Worm (Caenorhabditis elegans) whole organism, L4 larva: ENCODE measurements around the gene bckd-1A.

Experiments
- D1046.2 ChIP-seq: fragments of 200-800 bp; sonication (Bioruptor generic); IDR thresholded peaks from 2 replicates; pipeline ENCODE4 v1.3.6; 2022; ENCODE audit warnings: missing genetic modification characterization, missing compliant biosample characterization
- F10B5.3 ChIP-seq: sonication (generic microtip); optimal IDR thresholded peaks from 2 replicates; lab custom pipeline; 2016; ENCODE audit warnings: mild to moderate bottlenecking, missing genetic modification characterization, missing compliant biosample characterization
- F37D6.2 ChIP-seq: sonication (generic microtip); optimal IDR thresholded peaks from 2 replicates; lab custom pipeline; 2016; ENCODE audit warnings: mild to moderate bottlenecking, missing genetic modification characterization, missing compliant biosample characterization
- R02D3.7 ChIP-seq: fragments of 150-350 bp; sonication (generic microtip); optimal IDR thresholded peaks from 3 replicates; lab custom pipeline; 2014; ENCODE audit warnings: missing biosample characterization, missing genetic modification characterization
- T20F7.1 ChIP-seq: fragments of 200-800 bp; sonication (Bioruptor generic); optimal IDR thresholded peaks from 2 replicates; lab custom pipeline; 2018; ENCODE audit warnings: mild to moderate bottlenecking, missing genetic modification characterization, missing compliant biosample characterization
- T26A8.4 ChIP-seq: fragments of 200-800 bp; sonication (Bioruptor generic); IDR thresholded peaks from 2 replicates; pipeline ENCODE4 v1.3.6; 2022; ENCODE audit warnings: missing genetic modification characterization, missing compliant biosample characterization
- Y48G9A.11 ChIP-seq: fragments of 200-800 bp; sonication (Bioruptor generic); IDR thresholded peaks from 2 replicates; pipeline ENCODE4 v1.3.6; 2022; ENCODE audit warnings: missing genetic modification reagents, missing genetic modification characterization, missing compliant biosample characterization
- ZK546.5 ChIP-seq, 2 experiments: sonication (generic microtip); optimal IDR thresholded peaks; 2 replicates each; lab custom pipeline; 2017; ENCODE audit warnings: missing biosample characterization in 2 of 2, missing genetic modification characterization in 2 of 2
- aha-1 ChIP-seq: fragments of 150-350 bp; peaks from one replicate; lab custom pipeline; 2014; ENCODE audit warnings: missing biosample characterization, missing genetic modification characterization
- ama-1 ChIP-seq: fragments of 150-350 bp; optimal IDR thresholded peaks from 2 replicates; lab custom pipeline; 2014; ENCODE audit warnings: inconsistent platforms, mixed read lengths
- arid-1 ChIP-seq: fragments of 200-800 bp; sonication (Bioruptor generic); conservative IDR thresholded peaks from 2 replicates; pipeline ENCODE4 v1.3.6; 2022; ENCODE audit warnings: missing genetic modification reagents, missing genetic modification characterization, missing compliant biosample characterization
- ceh-44 ChIP-seq: fragments of 200-800 bp; sonication (Bioruptor generic); IDR thresholded peaks from 2 replicates; pipeline ENCODE4 v1.3.6; 2022; ENCODE audit warnings: missing genetic modification reagents, missing genetic modification characterization, missing compliant biosample characterization
- cey-2 ChIP-seq: sonication (generic microtip); optimal IDR thresholded peaks from 3 replicates; lab custom pipeline; 2017; ENCODE audit warnings: missing genetic modification characterization, mild to moderate bottlenecking, missing compliant biosample characterization, antibody characterized with exemption, borderline replicate concordance; ENCODE audit not compliant: insufficient read depth
- daf-16 ChIP-seq, 3 experiments: sonication (generic microtip); optimal IDR thresholded peaks; 2 replicates each; lab custom pipeline; 2016 to 2017; ENCODE audit warnings: missing genetic modification characterization in 3 of 3, missing genetic modification reagents in 3 of 3, mild to moderate bottlenecking in 2 of 3, missing compliant biosample characterization in 2 of 3, missing biosample characterization in 1 of 3, moderate library complexity in 1 of 3
- daf-8 ChIP-seq: fragments of 200-800 bp; sonication (Bioruptor generic); IDR thresholded peaks from 2 replicates; pipeline ENCODE4 v1.3.6; 2022; ENCODE audit warnings: missing genetic modification characterization, missing compliant biosample characterization
- dmd-6 ChIP-seq: fragments of 200-800 bp; sonication (Bioruptor generic); IDR thresholded peaks from 2 replicates; pipeline ENCODE4 v1.3.6; 2022; ENCODE audit warnings: missing genetic modification reagents, missing genetic modification characterization, missing compliant biosample characterization
- dpl-1 ChIP-seq: fragments of 150-350 bp; optimal IDR thresholded peaks from 2 replicates; lab custom pipeline; 2014; ENCODE audit warnings: missing biosample characterization, missing genetic modification reagents, missing genetic modification characterization
- duxl-1 ChIP-seq: sonication (generic microtip); optimal IDR thresholded peaks from 2 replicates; lab custom pipeline; 2016; ENCODE audit warnings: mild to moderate bottlenecking, missing genetic modification characterization, moderate library complexity, missing compliant biosample characterization; ENCODE audit not compliant: poor library complexity
- dve-1 ChIP-seq: sonication (generic microtip); optimal IDR thresholded peaks from 2 replicates; lab custom pipeline; 2017; ENCODE audit warnings: antibody characterized with exemption, mild to moderate bottlenecking, missing genetic modification characterization, missing compliant biosample characterization; ENCODE audit not compliant: insufficient read depth
- egl-43 ChIP-seq: fragments of 200-800 bp; sonication (Bioruptor generic); IDR thresholded peaks from 2 replicates; pipeline ENCODE4 v1.3.6; 2022; ENCODE audit warnings: missing genetic modification reagents, missing genetic modification characterization, missing compliant biosample characterization
- fos-1 ChIP-seq: fragments of 150-350 bp; optimal IDR thresholded peaks from 2 replicates; lab custom pipeline; 2014; ENCODE audit warnings: missing biosample characterization, missing genetic modification characterization
- hif-1 ChIP-seq, 2 experiments: sonication (generic microtip); optimal IDR thresholded peaks; 2 replicates each; lab custom pipeline; 2016 to 2017; ENCODE audit warnings: missing compliant biosample characterization in 2 of 2, missing genetic modification characterization in 2 of 2, missing genetic modification reagents in 2 of 2, missing genotype in 2 of 2, mild to moderate bottlenecking in 1 of 2
- hlh-11 ChIP-seq: fragments of 200-800 bp; sonication (Bioruptor generic); optimal IDR thresholded peaks from 2 replicates; lab custom pipeline; 2018; ENCODE audit warnings: mild to moderate bottlenecking, missing genetic modification characterization, missing compliant biosample characterization
- hlh-30 ChIP-seq: sonication (generic microtip); optimal IDR thresholded peaks from 2 replicates; lab custom pipeline; 2017; ENCODE audit warnings: antibody characterized with exemption, mild to moderate bottlenecking, missing genetic modification characterization, missing compliant biosample characterization; ENCODE audit not compliant: insufficient read depth
- lin-1 ChIP-seq: fragments of 200-800 bp; sonication (Bioruptor generic); IDR thresholded peaks from 2 replicates; pipeline ENCODE4 v1.3.6; 2022; ENCODE audit warnings: missing genetic modification reagents, missing genetic modification characterization, missing compliant biosample characterization
- lin-38 ChIP-seq: fragments of 200-800 bp; sonication (Bioruptor generic); IDR thresholded peaks from 2 replicates; pipeline ENCODE4 v1.3.6; 2022; ENCODE audit warnings: missing genetic modification reagents, missing genetic modification characterization, missing compliant biosample characterization
- lir-3 ChIP-seq: sonication (generic microtip); optimal IDR thresholded peaks from 2 replicates; lab custom pipeline; 2016; ENCODE audit warnings: mild to moderate bottlenecking, missing genetic modification characterization, missing compliant biosample characterization
- mdl-1 ChIP-seq, 2 experiments: fragments of 150-350 bp in 1 of 2; sonication (generic microtip) in 1 of 2; optimal IDR thresholded peaks; 2 replicates each; lab custom pipeline; 2014 to 2017; ENCODE audit warnings: missing biosample characterization in 2 of 2, missing genetic modification characterization in 2 of 2
- mdt-29 ChIP-seq: fragments of 200-800 bp; sonication (Bioruptor generic); IDR thresholded peaks from 2 replicates; pipeline ENCODE4 v1.3.6; 2022; ENCODE audit warnings: missing genetic modification reagents, missing genetic modification characterization, missing compliant biosample characterization
- mep-1 ChIP-seq: fragments of 150-350 bp; sonication (generic microtip); optimal IDR thresholded peaks from 3 replicates; lab custom pipeline; 2014; ENCODE audit warnings: missing biosample characterization, missing genetic modification characterization
- mes-2 ChIP-seq: sonication (generic microtip); optimal IDR thresholded peaks from 2 replicates; lab custom pipeline; 2016; ENCODE audit warnings: missing genotype, mild to moderate bottlenecking, missing genetic modification characterization, missing compliant biosample characterization; ENCODE audit not compliant: poor library complexity, severe bottlenecking
- nhr-25 ChIP-seq: sonication (generic microtip); optimal IDR thresholded peaks from 2 replicates; lab custom pipeline; 2017; ENCODE audit warnings: missing genetic modification characterization, mild to moderate bottlenecking, missing compliant biosample characterization, antibody characterized with exemption, moderate library complexity, borderline replicate concordance; ENCODE audit not compliant: insufficient read depth
- nhr-28 ChIP-seq: fragments of 150-350 bp; optimal IDR thresholded peaks from 2 replicates; lab custom pipeline; 2014; ENCODE audit warnings: missing biosample characterization, missing genetic modification characterization
- nhr-48 ChIP-seq: sonication (generic microtip); optimal IDR thresholded peaks from 2 replicates; lab custom pipeline; 2016; ENCODE audit warnings: mild to moderate bottlenecking, missing genetic modification characterization, missing compliant biosample characterization
- nhr-6 ChIP-seq: fragments of 150-350 bp; optimal IDR thresholded peaks from 2 replicates; lab custom pipeline; 2014; ENCODE audit warnings: missing biosample characterization, missing genetic modification characterization
- nhr-77 ChIP-seq: fragments of 150-350 bp; optimal IDR thresholded peaks from 2 replicates; lab custom pipeline; 2014; ENCODE audit warnings: missing biosample characterization, missing genetic modification characterization
- saeg-2 ChIP-seq: fragments of 200-800 bp; sonication (Bioruptor generic); IDR thresholded peaks from 2 replicates; pipeline ENCODE4 v1.3.6; 2022; ENCODE audit warnings: missing genetic modification reagents, missing genetic modification characterization, missing compliant biosample characterization
- set-16 ChIP-seq: fragments of 200-800 bp; sonication (Bioruptor generic); IDR thresholded peaks from 2 replicates; pipeline ENCODE4 v1.3.6; 2022; ENCODE audit warnings: missing genetic modification reagents, missing genetic modification characterization, missing compliant biosample characterization
- skn-1 ChIP-seq: fragments of 150-350 bp; optimal IDR thresholded peaks from 2 replicates; lab custom pipeline; 2014; ENCODE audit warnings: missing biosample characterization, missing genetic modification characterization
- spr-1 ChIP-seq: sonication (generic microtip); optimal IDR thresholded peaks from 2 replicates; lab custom pipeline; 2016; ENCODE audit warnings: mild to moderate bottlenecking, missing genetic modification characterization, missing compliant biosample characterization
- spr-3 ChIP-seq: fragments of 200-800 bp; sonication (Bioruptor generic); optimal IDR thresholded peaks from 2 replicates; lab custom pipeline; 2018; ENCODE audit warnings: mild to moderate bottlenecking, missing genetic modification characterization, missing compliant biosample characterization
- unc-130 ChIP-seq: sonication (generic microtip); optimal IDR thresholded peaks from 2 replicates; lab custom pipeline; 2016; ENCODE audit warnings: missing genetic modification reagents, missing genetic modification characterization, missing compliant biosample characterization
- unc-62 ChIP-seq, 3 experiments: fragments of 150-350 bp in 1 of 3; sonication (generic microtip); optimal IDR thresholded peaks in 2 of 3; peaks in 1 of 3; 1 replicate in 1 of 3; 2 replicates in 2 of 3; lab custom pipeline; 2014 to 2017; ENCODE audit warnings: missing biosample characterization in 3 of 3, missing genetic modification characterization in 3 of 3, missing genetic modification reagents in 3 of 3, missing genotype in 1 of 3
- zfp-2 ChIP-seq: sonication (generic microtip); optimal IDR thresholded peaks from 2 replicates; lab custom pipeline; 2016; ENCODE audit warnings: mild to moderate bottlenecking, missing genetic modification characterization, missing compliant biosample characterization
- zfp-3 ChIP-seq: fragments of 200-800 bp; sonication (Bioruptor generic); conservative IDR thresholded peaks from 2 replicates; pipeline ENCODE4 v1.3.6; 2022; ENCODE audit warnings: missing genetic modification reagents, missing genetic modification characterization, missing compliant biosample characterization
- zip-2 ChIP-seq: fragments of 150-350 bp; optimal IDR thresholded peaks from 2 replicates; lab custom pipeline; 2014; ENCODE audit warnings: missing biosample characterization, missing genetic modification characterization
- ztf-7 ChIP-seq: fragments of 150-350 bp; optimal IDR thresholded peaks from 2 replicates; lab custom pipeline; 2014; ENCODE audit warnings: missing biosample characterization, missing genetic modification characterization

The bckd-1A gene

ce11 chrIII:12978473-12979174, 6.3 kb upstream of the bckd-1A start, which contains the start of the genes ubq-2 and frg-1:
ubq-2 (minus strand) TSS chrIII:12978523.
frg-1 (plus strand) TSS chrIII:12979162.
- TF ChIP-seq fos-1 (tag; lab: Kevin White, UChicago) (no peak), D1046.2 (GFP tag; lab: Robert Waterston, UW) (no peak), cey-2 (tag; lab: Kevin White, UChicago) (no peak), dmd-6 (GFP tag; lab: Robert Waterston, UW) (peak; percentile 67), unc-130 (GFP tag; lab: Kevin White, UChicago) (peak; percentile 43), mep-1 (tag; lab: Kevin White, UChicago) (peak; percentile 96), aha-1 (tag; lab: Kevin White, UChicago) (peak; percentile 54), lir-3 (tag; lab: Kevin White, UChicago) (no peak), ztf-7 (tag; lab: Kevin White, UChicago) (peak; percentile 79), skn-1 (tag; lab: Kevin White, UChicago) (no peak), mdl-1 (tag; optimal IDR thresholded peaks at IDR 0.05; lab: Kevin White, UChicago) (peak in 1 of 2 experiments; percentile 32), zip-2 (tag; lab: Kevin White, UChicago) (peak; percentile 2), set-16 (0 out of 2 replicates have a peak, but pooled peaks have one; percentile 8), hlh-30 (tag; lab: Kevin White, UChicago) (peak; percentile 74), dve-1 (tag; lab: Kevin White, UChicago) (peak; percentile 91), nhr-48 (tag; lab: Kevin White, UChicago) (peak; percentile 1), hif-1 (tag; optimal IDR thresholded peaks at IDR 0.05; lab: Kevin White, UChicago) (peak in 1 of 2 experiments; percentile 64), ceh-44 (GFP tag; lab: Robert Waterston, UW) (0 out of 2 replicates have a peak, but pooled peaks have one; percentile 37), lin-38 (GFP tag; lab: Robert Waterston, UW) (peak; percentile 88), hlh-11 (tag; lab: Kevin White, UChicago) (peak; percentile 77), mes-2 (tag; lab: Kevin White, UChicago) (peak; percentile 93), ama-1 (lab: Kevin White, UChicago) (peak; percentile 57), F10B5.3 (tag; lab: Kevin White, UChicago) (peak; percentile 2), saeg-2 (GFP tag; lab: Robert Waterston, UW) (no peak), nhr-6 (tag; lab: Kevin White, UChicago) (peak; percentile 53), unc-62 (GFP tag; optimal IDR thresholded peaks at IDR 0.05 in 1 of 2; lab: Kevin White, UChicago) (peak in 1 of 2 experiments; percentile 57), unc-62 (tag; optimal IDR thresholded peaks at IDR 0.05; lab: Kevin White, UChicago) (no peak), nhr-28 (tag; lab: Kevin White, UChicago) (peak; percentile 57), dpl-1 (GFP tag; lab: Kevin White, UChicago) (peak; percentile 83), mdt-29 (GFP tag; lab: Robert Waterston, UW) (peak; percentile 57; the same call in 1 of the 2 replicates), R02D3.7 (tag; lab: Kevin White, UChicago) (peak; percentile 96), zfp-3 (0 out of 2 replicates have a peak, but pooled peaks have one; percentile 21), duxl-1 (tag; lab: Kevin White, UChicago) (peak; percentile 58), spr-1 (tag; lab: Kevin White, UChicago) (peak; percentile 69), nhr-77 (tag; lab: Kevin White, UChicago) (peak; percentile 59), Y48G9A.11 (no peak), F37D6.2 (tag; lab: Kevin White, UChicago) (peak; percentile 81), T20F7.1 (GFP tag; lab: Kevin White, UChicago) (no peak), egl-43 (GFP tag; lab: Robert Waterston, UW) (peak; percentile 51; the same call in 1 of the 2 replicates), zfp-2 (tag; lab: Kevin White, UChicago) (peak; percentile 43), daf-8 (no peak), T26A8.4 (GFP tag; lab: Robert Waterston, UW) (peak; percentile 77), lin-1 (GFP tag; lab: Robert Waterston, UW) (0 out of 2 replicates have a peak, but pooled peaks have one; percentile 44), nhr-25 (tag; lab: Kevin White, UChicago) (peak; percentile 21), ZK546.5 (tag; optimal IDR thresholded peaks at IDR 0.05; lab: Kevin White, UChicago) (peak in 1 of 2 experiments; percentile 19), arid-1 (GFP tag; lab: Robert Waterston, UW) (peak; percentile 80), daf-16 (GFP tag; optimal IDR thresholded peaks at IDR 0.05; lab: Kevin White, UChicago) (no peak), daf-16 (tag; optimal IDR thresholded peaks at IDR 0.05; lab: Kevin White, UChicago) (no peak), spr-3 (GFP tag; lab: Kevin White, UChicago) (peak; percentile 39)
